Worm (Caenorhabditis elegans) whole organism, L4 larva: ENCODE measurements around the gene K07H8.11.

Experiments used
- ama-1 ChIP-seq: fragments of 150-350 bp; optimal IDR thresholded peaks from 2 replicates; lab custom pipeline; 2014; ENCODE audit warnings: inconsistent platforms, mixed read lengths
- ceh-44 ChIP-seq: fragments of 200-800 bp; sonication (Bioruptor generic); IDR thresholded peaks from 2 replicates; pipeline ENCODE4 v1.3.6; 2022; ENCODE audit warnings: missing genetic modification reagents, missing genetic modification characterization, missing compliant biosample characterization
- daf-16 ChIP-seq, 3 experiments: sonication (generic microtip); optimal IDR thresholded peaks; 2 replicates each; lab custom pipeline; 2016 to 2017; ENCODE audit warnings: missing genetic modification characterization in 3 of 3, missing genetic modification reagents in 3 of 3, mild to moderate bottlenecking in 2 of 3, missing compliant biosample characterization in 2 of 3, missing biosample characterization in 1 of 3, moderate library complexity in 1 of 3
- egl-43 ChIP-seq: fragments of 200-800 bp; sonication (Bioruptor generic); IDR thresholded peaks from 2 replicates; pipeline ENCODE4 v1.3.6; 2022; ENCODE audit warnings: missing genetic modification reagents, missing genetic modification characterization, missing compliant biosample characterization
- mxl-3 ChIP-seq: fragments of 200-800 bp; sonication (Bioruptor generic); optimal IDR thresholded peaks from 2 replicates; lab custom pipeline; 2018; ENCODE audit warnings: mild to moderate bottlenecking, missing genetic modification characterization, missing compliant biosample characterization
- unc-130 ChIP-seq: sonication (generic microtip); optimal IDR thresholded peaks from 2 replicates; lab custom pipeline; 2016; ENCODE audit warnings: missing genetic modification reagents, missing genetic modification characterization, missing compliant biosample characterization
- ztf-11 ChIP-seq: fragments of 150-350 bp; optimal IDR thresholded peaks from 2 replicates; lab custom pipeline; 2014; ENCODE audit warnings: missing biosample characterization, missing genetic modification characterization

ce11 chrIV:8251346-8251745 is 23.8 kb downstream of the K07H8.11 start:
- no peak for TF ChIP-seq ztf-11 (tag; lab: Kevin White, UChicago)
- TF ChIP-seq unc-130 (GFP tag; lab: Kevin White, UChicago): no peak
- no peak for TF ChIP-seq mxl-3 (GFP tag; lab: Kevin White, UChicago)
- TF ChIP-seq egl-43 (GFP tag; lab: Robert Waterston, UW): no peak
- no peak for TF ChIP-seq daf-16 (GFP tag; optimal IDR thresholded peaks at IDR 0.05; lab: Kevin White, UChicago)
- TF ChIP-seq daf-16 (tag; optimal IDR thresholded peaks at IDR 0.05; lab: Kevin White, UChicago): no peak
- no peak for TF ChIP-seq ceh-44 (GFP tag; lab: Robert Waterston, UW)
- no peak for TF ChIP-seq ama-1 (lab: Kevin White, UChicago)
